Worm (Caenorhabditis elegans): ENCODE results near the gene F57A10.4.
"Not testable (repeated sequence)": the region's sequence is repeated elsewhere in the genome, so short reads cannot be mapped to it uniquely, and the experiment has no call there.

F57A10.4 gene

ce11 chrV:15807420-15807819, 38.2 kb downstream of the F57A10.4 start, which contains the start of gene srsx-38:
Gene srsx-38 (minus strand): TSS chrV:15807520.
- not testable (repeated sequence) for TF ChIP-seq unc-62 (GFP tag; optimal IDR thresholded peaks at IDR 0.05)

ce11 chrV:15809543-15809942, 40.3 kb downstream of the F57A10.4 start, which contains the start of gene srsx-36:
Gene srsx-36 (minus strand): TSS chrV:15809643.
- TF ChIP-seq unc-62 (GFP tag; optimal IDR thresholded peaks at IDR 0.05) = no peak

ce11 chrV:15810446-15810845, 41.2 kb downstream of the F57A10.4 start, which contains the start of gene F54B8.1:
Gene F54B8.1 (plus strand): TSS chrV:15810746.
- no peak for TF ChIP-seq unc-62 (GFP tag; optimal IDR thresholded peaks at IDR 0.05)

ce11 chrV:15811982-15812381, 42.7 kb downstream of the F57A10.4 start, which contains the start of gene nhr-282:
Gene nhr-282 (plus strand): TSS chrV:15812282.
- not testable (repeated sequence) for TF ChIP-seq unc-62 (GFP tag; optimal IDR thresholded peaks at IDR 0.05)

ce11 chrV:15815962-15816432, 46.8 kb downstream of the F57A10.4 start, which contains the start of the genes fbxa-69 and F54B8.4:
Gene fbxa-69 (minus strand): TSS chrV:15815971.
Gene F54B8.4 (plus strand): TSS chrV:15816382.
- no peak for TF ChIP-seq unc-62 (GFP tag; optimal IDR thresholded peaks at IDR 0.05)

- no peak for TF ChIP-seq unc-62 (GFP tag; optimal IDR thresholded peaks at IDR 0.05)
Observed at ce11 chrV:15817746-15818145, 48.5 kb downstream of the F57A10.4 start, which contains the start of gene abf-3. Gene abf-3 (minus strand): TSS chrV:15817846.
